Fruit fly (Drosophila melanogaster): Measurements from ENCODE around the gene Sema1a.

The Sema1a gene

dm6 chr2L:8514748-8515147 is 27.2 kb upstream of the Sema1a start, which contains the start of the genes CG13097 and PIG-U (continued):
- TF ChIP-seq chinmo (GFP tag; IDR thresholded peaks at IDR 0.05; ENCODE audit: partially characterized antibody) (no peak), sna (GFP tag; IDR thresholded peaks at IDR 0.05; ENCODE audit: partially characterized antibody) (peak; percentile 98), Sin3A (optimal IDR thresholded peaks at IDR 0.05) (peak; percentile 71), CG6813 (GFP tag; optimal IDR thresholded peaks at IDR 0.05) (peak; percentile 57), ewg (GFP tag; optimal IDR thresholded peaks at IDR 0.05) (peak; percentile 34), abd-A (tag; optimal IDR thresholded peaks at IDR 0.05) (no peak), Mes4 (GFP tag; optimal IDR thresholded peaks at IDR 0.05) (peak; percentile 12), Eip74EF (GFP tag; optimal IDR thresholded peaks at IDR 0.05) (no peak), CG32767 (GFP tag; IDR thresholded peaks at IDR 0.05) (peak; percentile 57; the same call in 1 of the 2 replicates), cad (GFP tag; optimal IDR thresholded peaks at IDR 0.05) (no peak), corto (GFP tag; optimal IDR thresholded peaks at IDR 0.05) (peak; percentile 85), CG11456 (GFP tag; IDR thresholded peaks at IDR 0.05) (peak; percentile 74; the same call in 2 of the 3 replicates), bab2 (GFP tag; optimal IDR thresholded peaks at IDR 0.05) (peak; percentile 84), CG7556 (GFP tag; optimal IDR thresholded peaks at IDR 0.05) (peak; percentile 70), Adf1 (GFP tag; IDR thresholded peaks at IDR 0.05) (peak; percentile 49), Sox100B (GFP tag; optimal IDR thresholded peaks at IDR 0.05) (no peak), dm (GFP tag; optimal IDR thresholded peaks at IDR 0.05) (peak; percentile 81), Hmx (GFP tag; optimal IDR thresholded peaks at IDR 0.05) (peak; percentile 35), tup (GFP tag; optimal IDR thresholded peaks at IDR 0.05) (peak; percentile 84), pfk (GFP tag; optimal IDR thresholded peaks at IDR 0.05) (peak; percentile 8), bsh (GFP tag; optimal IDR thresholded peaks at IDR 0.05) (peak in 1 of 2 experiments; percentile 79), ham (GFP tag; IDR thresholded peaks at IDR 0.05) (no peak), CG17361 (GFP tag; IDR thresholded peaks at IDR 0.05) (peak; percentile 80), pho (GFP tag; optimal IDR thresholded peaks at IDR 0.05) (peak; percentile 74), dan (GFP tag; IDR thresholded peaks at IDR 0.05) (no peak), CG7839 (tag; optimal IDR thresholded peaks at IDR 0.05) (peak; percentile 75), Myb (GFP tag; optimal IDR thresholded peaks at IDR 0.05) (peak; percentile 68), C15 (GFP tag; IDR thresholded peaks at IDR 0.05) (no peak), cwo (GFP tag; optimal IDR thresholded peaks at IDR 0.05) (peak; percentile 70), ac (GFP tag; optimal IDR thresholded peaks at IDR 0.05) (peak; percentile 1), CG10209 (GFP tag; optimal IDR thresholded peaks at IDR 0.05) (no peak), Nf-YB (GFP tag; optimal IDR thresholded peaks at IDR 0.05) (peak; percentile 44), CG4328 (GFP tag; optimal IDR thresholded peaks at IDR 0.05) (peak; percentile 78), Xbp1 (GFP tag; optimal IDR thresholded peaks at IDR 0.05) (peak; percentile 87), CG10274 (GFP tag; optimal IDR thresholded peaks at IDR 0.05) (peak; percentile 29), CkIIα-i1 (GFP tag; IDR thresholded peaks at IDR 0.05) (no peak), CG14667 (GFP tag; IDR thresholded peaks at IDR 0.05) (peak; percentile 64), Camta (GFP tag; optimal IDR thresholded peaks at IDR 0.05) (peak; percentile 76), CG11723 (GFP tag; optimal IDR thresholded peaks at IDR 0.05) (no peak), CG16813 (GFP tag; IDR thresholded peaks at IDR 0.05; ENCODE audit: partially characterized antibody) (peak; percentile 94), CG11085 (GFP tag; IDR thresholded peaks at IDR 0.05) (peak; percentile 28; the same call in 1 of the 2 replicates), CG13775 (GFP tag; optimal IDR thresholded peaks at IDR 0.05) (peak; percentile 82), MBD-R2 (GFP tag; IDR thresholded peaks at IDR 0.05) (peak; percentile 91; the same call in 1 of the 2 replicates), Ssrp (tag; optimal IDR thresholded peaks at IDR 0.05) (peak; percentile 63), Ravus (GFP tag; IDR thresholded peaks at IDR 0.05) (no peak), CG4404 (GFP tag; IDR thresholded peaks at IDR 0.05) (peak; percentile 68), sisA (GFP tag; IDR thresholded peaks at IDR 0.05) (peak; percentile 76), NC2β (GFP tag; optimal IDR thresholded peaks at IDR 0.05) (peak; percentile 61), Rx (GFP tag; IDR thresholded peaks at IDR 0.05) (peak; percentile 59; the same call in 1 of the 2 replicates), CG12942 (GFP tag; optimal IDR thresholded peaks at IDR 0.05) (peak; percentile 85), CG18619 (GFP tag; optimal IDR thresholded peaks at IDR 0.05) (peak; percentile 46)

Data from whole organism, embryonic.